Worm (Caenorhabditis elegans) whole organism, midembryonic: Measurements from ENCODE around the gene R07E5.15.
A peak's percentile ranks its signal among the peaks of the same experiment; 100 is the strongest.

Source experiments
- T22C8.4 ChIP-seq: fragments of 200-800 bp; sonication (Bioruptor generic); IDR thresholded peaks from 2 replicates; pipeline ENCODE4 v1.3.6; 2022; ENCODE audit warnings: missing genetic modification characterization, missing compliant biosample characterization
- cog-1 ChIP-seq: sonication (generic microtip); optimal IDR thresholded peaks from 2 replicates; lab custom pipeline; 2016; ENCODE audit warnings: missing genetic modification characterization, missing compliant biosample characterization
- flt-1 ChIP-seq: fragments of 200-800 bp; sonication (Bioruptor generic); IDR thresholded peaks from 2 replicates; pipeline ENCODE4 v1.3.6; 2022; ENCODE audit warnings: missing genetic modification characterization, missing compliant biosample characterization
- klf-2 ChIP-seq: fragments of 200-800 bp; sonication (Bioruptor generic); conservative IDR thresholded peaks from 2 replicates; pipeline ENCODE4 v1.3.6; 2022; ENCODE audit warnings: missing genetic modification reagents, missing genetic modification characterization, missing compliant biosample characterization
- med-1 ChIP-seq: sonication (generic microtip); optimal IDR thresholded peaks from 2 replicates; lab custom pipeline; 2017; ENCODE audit warnings: missing genetic modification characterization, mild to moderate bottlenecking, missing compliant biosample characterization, antibody characterized with exemption, missing genetic modification reagents; ENCODE audit not compliant: insufficient read depth
- ref-1 ChIP-seq: fragments of 200-800 bp; sonication (Bioruptor generic); conservative IDR thresholded peaks from 2 replicates; pipeline ENCODE4 v1.3.6; 2022; ENCODE audit warnings: missing genetic modification reagents, missing genetic modification characterization, missing compliant biosample characterization
- tab-1 ChIP-seq: fragments of 200-800 bp; sonication (Bioruptor generic); IDR thresholded peaks from 2 replicates; pipeline ENCODE4 v1.3.6; 2022; ENCODE audit warnings: missing genetic modification characterization, missing compliant biosample characterization
- ztf-23 ChIP-seq: fragments of 200-800 bp; sonication (Bioruptor generic); IDR thresholded peaks from 2 replicates; pipeline ENCODE4 v1.3.6; 2022; ENCODE audit warnings: missing genetic modification reagents, missing genetic modification characterization, missing compliant biosample characterization
- ztf-29 ChIP-seq: fragments of 200-800 bp; sonication (Bioruptor generic); IDR thresholded peaks from 2 replicates; pipeline ENCODE4 v1.3.6; 2022; ENCODE audit warnings: missing genetic modification reagents, missing genetic modification characterization, missing compliant biosample characterization

The R07E5.15 gene

DNA sequence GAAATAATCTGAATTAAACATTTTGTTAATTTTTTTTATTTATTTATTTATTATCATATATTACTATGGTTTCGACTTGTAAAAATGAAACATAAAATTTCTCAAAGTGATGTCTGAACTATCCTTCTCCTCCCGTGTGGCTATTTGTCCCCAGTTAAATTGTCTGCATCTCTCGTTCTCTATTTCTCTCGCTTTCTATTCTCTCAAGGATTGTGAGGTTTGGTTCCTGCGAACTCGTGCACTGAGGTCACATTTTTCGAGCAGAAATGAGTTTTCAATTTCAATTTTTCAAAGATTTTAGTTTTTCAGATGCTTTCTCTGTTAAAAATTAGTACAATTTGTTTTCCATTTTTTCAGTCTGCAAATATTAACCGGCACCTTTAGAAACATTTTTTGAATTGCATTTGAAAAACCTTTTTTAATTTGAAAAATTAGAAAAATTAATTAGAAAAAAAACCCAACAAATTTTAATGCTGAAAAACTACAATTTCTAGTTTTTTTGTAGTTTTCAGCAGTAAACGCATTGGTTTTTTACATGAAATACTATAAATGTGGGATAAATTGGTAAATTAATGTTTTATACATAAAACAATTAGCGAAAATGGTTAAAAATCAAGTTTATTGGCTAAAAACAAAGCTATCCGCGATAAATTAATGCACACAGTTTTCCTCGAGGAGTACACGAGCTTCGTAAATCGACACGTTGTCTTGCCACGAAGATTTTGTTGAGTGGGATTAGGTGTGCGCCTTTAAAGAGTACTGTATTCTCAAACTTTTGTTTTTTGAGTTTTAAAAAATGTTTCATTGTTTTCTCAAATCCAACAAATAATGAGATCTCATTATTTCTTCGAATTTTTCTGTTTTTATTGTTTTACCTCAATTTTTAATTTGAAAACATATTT is 11.1 kb downstream of the R07E5.15 start:
- TF ChIP-seq cog-1 (tag; lab: Kevin White, UChicago) (no peak), ztf-23 (GFP tag; lab: Robert Waterston, UW) (no peak), ref-1 (no peak), med-1 (GFP tag; lab: Kevin White, UChicago) (no peak), ztf-29 (no peak), klf-2 (GFP tag; lab: Robert Waterston, UW) (no peak), T22C8.4 (no peak), tab-1 (GFP tag; lab: Robert Waterston, UW) (no peak), flt-1 (GFP tag; lab: Robert Waterston, UW) (no peak)

DNA sequence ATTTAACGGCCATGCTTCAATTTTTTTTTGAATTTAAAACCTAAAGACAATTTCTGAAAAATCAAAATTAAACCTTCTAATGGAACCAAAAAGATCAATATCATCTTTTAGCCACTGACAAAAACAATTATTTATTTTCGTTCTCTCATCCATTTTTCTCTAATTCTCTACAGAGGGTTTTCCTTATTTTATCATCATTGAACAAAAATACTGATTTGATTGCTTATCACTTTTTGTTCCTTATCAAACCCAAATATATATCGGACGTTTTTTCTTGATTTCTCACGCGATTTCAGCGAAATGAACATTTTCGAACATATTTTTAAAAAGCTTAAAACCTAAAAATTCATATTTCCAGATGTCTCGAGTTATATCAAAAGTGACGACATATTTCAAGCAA is 11.9 kb downstream of the R07E5.15 start, which contains the start of gene mpc-1:
mpc-1 (plus strand) TSS at position 359 of the 400 bp plus-strand sequence.
- TF ChIP-seq flt-1 (GFP tag; lab: Robert Waterston, UW) (no peak), T22C8.4 (no peak), cog-1 (tag; lab: Kevin White, UChicago) (no peak)

DNA sequence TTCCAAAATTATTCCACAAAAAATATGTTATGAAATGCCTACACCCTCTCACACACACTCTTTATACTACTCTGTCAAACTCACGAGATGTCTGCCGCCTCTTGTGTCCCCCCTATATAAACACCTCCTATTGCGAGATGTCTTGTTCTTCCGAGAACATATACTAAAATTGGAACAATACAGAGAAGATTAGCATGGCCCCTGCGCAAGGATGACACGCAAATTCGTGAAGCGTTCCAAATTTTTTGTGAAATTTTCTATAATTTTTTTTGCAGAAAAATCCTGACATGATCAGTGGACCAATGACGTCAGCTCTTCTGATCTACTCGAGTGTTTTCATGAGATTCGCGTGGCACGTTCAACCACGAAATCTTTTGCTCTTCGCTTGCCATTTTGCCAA is 12.8 kb downstream of the R07E5.15 start:
- TF ChIP-seq ztf-23 (GFP tag; lab: Robert Waterston, UW) (peak; percentile 77), T22C8.4 (peak; percentile 64), tab-1 (GFP tag; lab: Robert Waterston, UW) (peak; percentile 80), klf-2 (GFP tag; lab: Robert Waterston, UW) (peak; percentile 68), flt-1 (GFP tag; lab: Robert Waterston, UW) (peak; percentile 84), ref-1 (peak; percentile 64)

DNA sequence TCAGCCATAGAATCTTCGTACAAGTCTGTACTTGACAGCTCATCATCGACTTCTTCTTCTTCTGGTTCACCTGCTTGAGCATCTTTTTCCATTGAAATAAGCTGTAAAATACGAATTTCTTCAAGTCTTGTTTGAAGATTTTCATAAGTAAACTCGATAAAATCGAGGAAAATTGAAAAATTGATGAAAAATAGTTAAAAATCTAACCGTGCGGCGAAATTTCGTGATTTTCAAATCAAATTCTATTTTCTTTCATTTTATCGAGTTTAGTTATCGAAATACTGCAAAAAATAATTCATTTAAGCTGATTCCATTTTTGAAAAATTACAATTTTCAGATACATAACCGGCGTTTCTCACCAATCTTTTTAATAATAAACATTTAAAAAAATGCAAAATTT is 13.9 kb downstream of the R07E5.15 start, which contains the start of gene R07E5.11:
R07E5.11 (minus strand) TSS at position 101 of the 400 bp plus-strand sequence.
- TF ChIP-seq med-1 (GFP tag; lab: Kevin White, UChicago) = no peak
- no peak for TF ChIP-seq ref-1
- no peak for TF ChIP-seq T22C8.4

DNA sequence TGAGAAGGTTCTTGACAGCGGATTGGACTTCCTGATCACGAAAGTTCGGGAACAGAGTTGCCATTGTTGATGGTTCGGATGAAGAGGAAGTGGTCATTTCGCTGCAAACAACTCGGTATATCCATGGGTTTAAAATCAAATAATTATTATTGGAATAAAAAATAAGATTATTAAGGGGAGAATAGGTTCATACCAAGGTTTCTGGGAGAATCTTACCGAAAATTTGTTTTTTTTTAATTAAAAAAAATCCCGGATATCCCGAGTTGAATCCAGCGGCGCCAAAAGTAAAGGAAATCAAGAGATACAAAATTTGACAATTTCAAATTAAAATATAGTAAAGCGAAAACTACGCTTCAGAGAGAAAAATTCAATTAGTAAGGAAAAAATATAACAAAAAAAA is 16.7 kb downstream of the R07E5.15 start, which contains the start of the genes R07E5.19 and pdcd-2:
R07E5.19 (minus strand) TSS at position 101 of the 400 bp plus-strand sequence.
pdcd-2 (minus strand) TSS at position 102 of the 400 bp plus-strand sequence.
- TF ChIP-seq cog-1 (tag; lab: Kevin White, UChicago) = no peak
- TF ChIP-seq ztf-23 (GFP tag; lab: Robert Waterston, UW) = no peak

DNA sequence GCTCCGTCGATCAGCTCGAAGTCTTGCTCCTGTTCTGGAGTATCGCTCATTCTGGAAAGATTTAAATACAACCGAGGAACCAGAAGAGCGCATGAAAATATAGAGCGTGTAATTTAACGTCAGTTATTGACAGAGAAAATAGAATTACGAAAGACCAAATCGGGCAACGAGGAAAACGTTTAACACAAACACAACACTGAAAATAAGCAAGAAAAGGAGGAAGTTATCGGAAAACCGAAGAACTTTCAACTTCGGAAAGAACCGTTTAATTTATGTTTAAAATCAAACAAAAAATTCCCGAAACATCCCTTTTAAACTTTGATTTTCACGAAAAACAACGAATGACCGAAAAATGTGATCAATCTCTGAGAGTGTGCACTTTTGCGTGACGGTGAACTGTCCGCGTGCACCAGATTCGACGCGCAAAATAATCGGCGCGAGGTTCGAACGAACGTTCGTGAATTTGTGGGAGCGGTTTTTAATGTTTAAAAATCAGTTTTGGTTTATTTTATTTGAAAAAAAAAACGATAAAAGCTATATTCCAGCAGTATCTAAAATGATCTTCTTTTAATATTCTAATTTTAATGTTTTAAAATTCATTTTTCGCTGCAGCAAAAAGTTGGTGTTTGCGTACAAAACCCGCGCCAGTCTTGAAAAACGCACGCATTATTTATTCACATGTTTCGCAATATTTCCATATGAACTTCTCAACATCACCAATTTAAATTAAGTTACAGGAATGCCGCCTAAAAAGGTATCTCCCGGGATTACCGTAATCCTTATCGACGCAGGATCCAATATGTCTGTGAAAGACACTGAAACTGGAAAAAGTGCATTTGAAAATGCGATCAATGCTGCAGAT is 18.1 kb downstream of the R07E5.15 start, which contains the start of the genes R07E5.7 and cku-80:
R07E5.7 (minus strand) TSS at position 51 of the 862 bp plus-strand sequence.
cku-80 (plus strand) TSS at position 732 of the 862 bp plus-strand sequence.
- no peak for TF ChIP-seq ref-1
- TF ChIP-seq ztf-23 (GFP tag; lab: Robert Waterston, UW) = peak; percentile 50; the same call in 1 of the 2 replicates
- peak; percentile 7 for TF ChIP-seq cog-1 (tag; lab: Kevin White, UChicago)

DNA sequence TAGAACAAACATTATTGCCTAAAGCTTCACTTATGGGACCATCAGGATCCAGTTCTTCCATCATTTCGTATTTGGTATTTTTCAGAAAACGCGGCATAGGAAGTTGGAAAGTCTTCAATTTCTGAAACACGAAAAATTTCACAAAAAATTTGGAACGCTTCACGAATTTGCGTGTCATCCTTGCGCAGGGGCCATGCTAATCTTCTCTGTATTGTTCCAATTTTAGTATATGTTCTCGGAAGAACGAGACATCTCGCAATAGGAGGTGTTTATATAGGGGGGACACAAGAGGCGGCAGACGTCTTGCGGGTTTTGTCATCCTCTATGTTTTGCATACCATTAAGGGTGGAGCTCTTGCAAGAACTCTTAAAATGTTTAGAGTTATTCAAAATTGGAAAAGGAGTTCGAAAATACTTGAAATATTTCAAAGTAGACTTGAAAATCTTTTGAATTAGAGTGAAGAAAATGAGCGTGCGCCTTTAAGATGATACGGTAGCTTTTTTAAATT is 25.5 kb downstream of the R07E5.15 start:
- peak; percentile 76 for TF ChIP-seq ref-1
- peak; percentile 87 for TF ChIP-seq ztf-29
- TF ChIP-seq tab-1 (GFP tag; lab: Robert Waterston, UW) = peak; percentile 93
- peak; percentile 87 for TF ChIP-seq T22C8.4
- peak; percentile 83 for TF ChIP-seq klf-2 (GFP tag; lab: Robert Waterston, UW)
- TF ChIP-seq ztf-23 (GFP tag; lab: Robert Waterston, UW) = peak; percentile 91
- TF ChIP-seq flt-1 (GFP tag; lab: Robert Waterston, UW) = peak; percentile 95

DNA sequence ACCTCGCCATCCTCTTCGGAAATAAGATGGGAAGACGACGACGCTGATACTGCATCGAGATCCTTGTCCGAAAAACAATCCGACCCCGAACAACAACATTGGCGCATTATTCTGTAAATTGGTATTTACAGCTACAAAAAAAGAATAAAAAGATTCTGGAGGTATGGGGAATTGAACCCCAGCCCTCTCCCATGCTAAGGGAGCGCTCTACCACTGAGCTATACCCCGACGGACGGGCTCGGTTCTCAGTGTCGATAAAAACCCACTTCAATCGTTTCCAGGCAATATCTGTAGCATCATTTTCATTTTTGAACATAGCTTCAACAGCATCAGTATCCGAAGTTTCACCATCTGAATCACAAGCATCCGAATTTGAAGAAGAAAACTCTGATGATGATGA is 27.6 kb downstream of the R07E5.15 start:
- TF ChIP-seq klf-2 (GFP tag; lab: Robert Waterston, UW) = no peak
- TF ChIP-seq med-1 (GFP tag; lab: Kevin White, UChicago) = no peak
- TF ChIP-seq ref-1 = 0 out of 2 replicates have a peak, but pooled peaks have one; percentile 9
- no peak for TF ChIP-seq ztf-29
- peak; percentile 64 for TF ChIP-seq T22C8.4
- no peak; the same call in 1 of the 2 replicates for TF ChIP-seq flt-1 (GFP tag; lab: Robert Waterston, UW)
- TF ChIP-seq tab-1 (GFP tag; lab: Robert Waterston, UW) = peak; percentile 76
- no peak for TF ChIP-seq cog-1 (tag; lab: Kevin White, UChicago)
- TF ChIP-seq ztf-23 (GFP tag; lab: Robert Waterston, UW) = peak; percentile 59; the same call in 1 of the 2 replicates

DNA sequence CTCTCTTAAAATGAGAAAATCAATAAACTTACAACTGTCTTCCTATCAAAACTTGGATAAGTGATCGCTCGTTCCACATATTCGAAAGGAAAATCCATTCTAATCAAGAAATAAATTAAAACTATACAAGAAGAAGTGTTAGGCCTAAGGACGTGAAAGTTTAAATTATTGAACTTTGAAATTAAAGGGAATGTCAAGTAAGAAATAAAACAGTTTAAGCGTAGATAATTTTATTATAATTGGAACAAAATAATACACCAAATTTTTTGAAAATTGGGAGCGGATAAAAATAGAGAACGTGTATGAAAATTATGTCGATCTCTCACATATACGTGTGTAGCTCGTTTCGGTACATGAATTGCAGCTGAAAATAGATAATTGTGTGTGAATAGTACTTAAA is 28.2 kb downstream of the R07E5.15 start, which contains the start of gene C28A5.6:
C28A5.6 (minus strand) TSS at position 101 of the 400 bp plus-strand sequence.
- no peak for TF ChIP-seq med-1 (GFP tag; lab: Kevin White, UChicago)
- no peak for TF ChIP-seq klf-2 (GFP tag; lab: Robert Waterston, UW)
- no peak for TF ChIP-seq flt-1 (GFP tag; lab: Robert Waterston, UW)
- no peak for TF ChIP-seq cog-1 (tag; lab: Kevin White, UChicago)
- TF ChIP-seq tab-1 (GFP tag; lab: Robert Waterston, UW) = no peak
- TF ChIP-seq ztf-29 = no peak
- TF ChIP-seq T22C8.4 = no peak
- TF ChIP-seq ref-1 = no peak
- TF ChIP-seq ztf-23 (GFP tag; lab: Robert Waterston, UW) = no peak
